Fruit fly (Drosophila melanogaster) whole organism, wandering third instar larva: ENCODE measurements around the gene CG32302.

Source experiments
- Jra ChIP-seq: sonication (Bioruptor generic); optimal IDR thresholded peaks from 2 replicates; lab custom pipeline; 2016; ENCODE audit warnings: missing biosample characterization, missing genetic modification characterization
- OdsH ChIP-seq: fragments of 200-800 bp; sonication (Bioruptor generic); optimal IDR thresholded peaks from 2 replicates; lab custom pipeline; 2016; ENCODE audit warnings: missing biosample characterization, mild to moderate bottlenecking, missing genetic modification characterization
- Rel ChIP-seq, 2 experiments: fragments of 200-800 bp; sonication (Bioruptor generic) in 1 of 2; optimal IDR thresholded peaks; 2 replicates in 1 of 2; 3 replicates in 1 of 2; lab custom pipeline; 2016 to 2019; ENCODE audit warnings: mild to moderate bottlenecking in 2 of 2, missing biosample characterization in 2 of 2, missing genetic modification characterization in 2 of 2, moderate library complexity in 1 of 2
- br ChIP-seq: fragments of 200-800 bp; sonication (Bioruptor generic); optimal IDR thresholded peaks from 2 replicates; lab custom pipeline; 2016; ENCODE audit warnings: missing biosample characterization, missing genetic modification characterization
- brk ChIP-seq: fragments of 200-800 bp; sonication (Bioruptor generic); optimal IDR thresholded peaks from 2 replicates; lab custom pipeline; 2016; ENCODE audit warnings: missing biosample characterization, mild to moderate bottlenecking, missing genetic modification characterization
- lola ChIP-seq: fragments of >200 bp; optimal IDR thresholded peaks from 2 replicates; lab custom pipeline; 2017; ENCODE audit warnings: missing biosample characterization, missing genetic modification characterization
- tai ChIP-seq: sonication (Bioruptor generic); optimal IDR thresholded peaks from 2 replicates; lab custom pipeline; 2016; ENCODE audit warnings: missing biosample characterization, missing genetic modification characterization
- usp ChIP-seq: fragments of >200 bp; optimal IDR thresholded peaks from 2 replicates; lab custom pipeline; 2017; ENCODE audit warnings: missing biosample characterization, missing genetic modification characterization

dm6 chr3L:2255775-2256174 lies 12.8 kb upstream of the CG32302 start:
- TF ChIP-seq usp, result no peak
- TF ChIP-seq Rel (GFP tag; optimal IDR thresholded peaks at IDR 0.05; lab: Kevin White, UChicago), result no peak
- no peak for TF ChIP-seq Rel (tag; optimal IDR thresholded peaks at IDR 0.05; lab: Kevin White, UChicago)
- no peak for TF ChIP-seq br (GFP tag; lab: Kevin White, UChicago)
- no peak for TF ChIP-seq lola
- no peak for TF ChIP-seq OdsH (GFP tag; lab: Kevin White, UChicago)
- no peak for TF ChIP-seq Jra (GFP tag; lab: Kevin White, UChicago)
- no peak for TF ChIP-seq tai (GFP tag; lab: Kevin White, UChicago)
- TF ChIP-seq brk (GFP tag; lab: Kevin White, UChicago), result no peak
